Worm (Caenorhabditis elegans) whole organism, L1 larva: Measurements from ENCODE around the gene C48B4.13.

Experiments
- C04F5.9 ChIP-seq: sonication (generic microtip); optimal IDR thresholded peaks from 2 replicates; lab custom pipeline; 2016; ENCODE audit warnings: missing genetic modification characterization, missing compliant biosample characterization
- F16B12.6 ChIP-seq: fragments of 150-350 bp; optimal IDR thresholded peaks from 2 replicates; lab custom pipeline; 2014; ENCODE audit warnings: missing biosample characterization, missing genetic modification characterization
- Y116A8C.19 ChIP-seq: sonication (generic microtip); optimal IDR thresholded peaks from 2 replicates; lab custom pipeline; 2016; ENCODE audit warnings: missing compliant biosample characterization, missing genetic modification characterization, borderline replicate concordance
- aly-2 ChIP-seq: fragments of 150-350 bp; optimal IDR thresholded peaks from 2 replicates; lab custom pipeline; 2014; ENCODE audit warnings: missing biosample characterization, missing genetic modification characterization
- blmp-1 ChIP-seq: fragments of 150-350 bp; optimal IDR thresholded peaks from 2 replicates; lab custom pipeline; 2014; ENCODE audit warnings: missing biosample characterization, missing genetic modification characterization
- ceh-82 ChIP-seq, 3 experiments: fragments of 150-350 bp in 1 of 3; sonication (generic microtip) in 2 of 3; optimal IDR thresholded peaks; 2 replicates each; lab custom pipeline; 2014 to 2017; ENCODE audit warnings: missing biosample characterization in 3 of 3, missing genetic modification characterization in 3 of 3
- ces-1 ChIP-seq: fragments of 150-350 bp; optimal IDR thresholded peaks from 2 replicates; lab custom pipeline; 2014; ENCODE audit warnings: missing biosample characterization, missing genetic modification reagents, missing genetic modification characterization
- dpl-1 ChIP-seq, 3 experiments: fragments of 150-350 bp in 2 of 3; sonication (generic microtip) in 1 of 3; optimal IDR thresholded peaks; 2 replicates each; lab custom pipeline; 2014 to 2017; ENCODE audit warnings: missing biosample characterization in 3 of 3, missing genetic modification characterization in 3 of 3, missing genetic modification reagents in 3 of 3
- dsc-1 ChIP-seq: sonication (generic microtip); optimal IDR thresholded peaks from 2 replicates; lab custom pipeline; 2016; ENCODE audit warnings: mild to moderate bottlenecking, missing genetic modification characterization, missing compliant biosample characterization
- efl-1 ChIP-seq, 4 experiments: fragments of 150-350 bp; optimal IDR thresholded peaks in 3 of 4; peaks in 1 of 4; 1 replicate in 1 of 4; 2 replicates in 3 of 4; lab custom pipeline; 2014; ENCODE audit warnings: missing biosample characterization in 2 of 4, missing genetic modification characterization in 2 of 4, missing genetic modification reagents in 2 of 4
- efl-3 ChIP-seq: fragments of 200-800 bp; sonication (Bioruptor generic); optimal IDR thresholded peaks from 2 replicates; lab custom pipeline; 2018; ENCODE audit warnings: mild to moderate bottlenecking, missing genetic modification characterization, missing compliant biosample characterization
- egl-27 ChIP-seq, 2 experiments: fragments of 150-350 bp in 1 of 2; sonication (generic microtip); optimal IDR thresholded peaks; 3 replicates each; lab custom pipeline; 2017 to 2018; ENCODE audit warnings: missing biosample characterization in 2 of 2, missing genetic modification characterization in 2 of 2, missing genetic modification reagents in 2 of 2
- fkh-10 ChIP-seq: sonication (generic microtip); optimal IDR thresholded peaks from 2 replicates; lab custom pipeline; 2017; ENCODE audit warnings: missing biosample characterization, missing genetic modification reagents, missing genetic modification characterization
- fkh-8 ChIP-seq: sonication (generic microtip); optimal IDR thresholded peaks from 2 replicates; lab custom pipeline; 2016; ENCODE audit warnings: mild to moderate bottlenecking, missing genetic modification characterization, missing compliant biosample characterization
- grh-1 ChIP-seq: fragments of 200-800 bp; sonication (Bioruptor generic); IDR thresholded peaks from 2 replicates; pipeline ENCODE4 v1.3.6; 2022; ENCODE audit warnings: missing genetic modification reagents, missing genetic modification characterization, missing compliant biosample characterization
- hlh-17 ChIP-seq: fragments of 200-800 bp; sonication (Bioruptor generic); optimal IDR thresholded peaks from 2 replicates; lab custom pipeline; 2018; ENCODE audit warnings: missing genetic modification characterization, mild to moderate bottlenecking, missing compliant biosample characterization, moderate library complexity, borderline replicate concordance
- irx-1 ChIP-seq: sonication (generic microtip); optimal IDR thresholded peaks from 2 replicates; lab custom pipeline; 2016; ENCODE audit warnings: missing genetic modification characterization, missing compliant biosample characterization
- isw-1 ChIP-seq: fragments of 200-800 bp; sonication (Bioruptor generic); IDR thresholded peaks from 2 replicates; pipeline ENCODE4 v1.3.6; 2022; ENCODE audit warnings: missing genetic modification characterization, missing compliant biosample characterization
- jun-1 ChIP-seq: fragments of 150-350 bp; optimal IDR thresholded peaks from 2 replicates; lab custom pipeline; 2014; ENCODE audit warnings: missing biosample characterization, missing genetic modification reagents, missing genetic modification characterization
- lin-13 ChIP-seq: fragments of 150-350 bp; optimal IDR thresholded peaks from 2 replicates; lab custom pipeline; 2014; ENCODE audit warnings: missing biosample characterization, missing genetic modification reagents, missing genetic modification characterization
- lin-14 ChIP-seq: fragments of 200-800 bp; sonication (Bioruptor generic); optimal IDR thresholded peaks from 2 replicates; lab custom pipeline; 2018; ENCODE audit warnings: mild to moderate bottlenecking, missing genetic modification characterization, moderate library complexity, missing compliant biosample characterization
- lin-15B ChIP-seq: fragments of 150-350 bp; sonication (generic microtip); optimal IDR thresholded peaks from 3 replicates; lab custom pipeline; 2014; ENCODE audit warnings: missing biosample characterization, missing genetic modification characterization
- lin-39 ChIP-seq: fragments of 150-350 bp; optimal IDR thresholded peaks from 2 replicates; lab custom pipeline; 2014; ENCODE audit warnings: missing biosample characterization, missing genetic modification reagents, missing genetic modification characterization
- lir-3 ChIP-seq: sonication (generic microtip); optimal IDR thresholded peaks from 2 replicates; lab custom pipeline; 2016; ENCODE audit warnings: mild to moderate bottlenecking, missing genetic modification characterization, moderate library complexity, missing compliant biosample characterization; ENCODE audit not compliant: poor library complexity
- lsy-2 ChIP-seq, 2 experiments: fragments of 150-350 bp; optimal IDR thresholded peaks; 2 replicates each; lab custom pipeline; 2014; ENCODE audit warnings: missing biosample characterization in 2 of 2, missing genetic modification characterization in 2 of 2
- mdl-1 ChIP-seq, 2 experiments: fragments of 150-350 bp; optimal IDR thresholded peaks; 2 replicates each; lab custom pipeline; 2014 to 2017; ENCODE audit warnings: missing biosample characterization in 2 of 2, missing genetic modification characterization in 2 of 2, inconsistent platforms in 1 of 2
- mep-1 ChIP-seq: fragments of 150-350 bp; optimal IDR thresholded peaks from 2 replicates; lab custom pipeline; 2014; ENCODE audit warnings: missing biosample characterization, missing genetic modification characterization
- nhr-12 ChIP-seq: sonication (generic microtip); optimal IDR thresholded peaks from 2 replicates; lab custom pipeline; 2017; ENCODE audit warnings: missing biosample characterization, missing genetic modification characterization
- nhr-20 ChIP-seq: sonication (generic microtip); optimal IDR thresholded peaks from 2 replicates; lab custom pipeline; 2016; ENCODE audit warnings: mild to moderate bottlenecking, missing genetic modification characterization, missing compliant biosample characterization
- nhr-28 ChIP-seq: fragments of 150-350 bp; optimal IDR thresholded peaks from 2 replicates; lab custom pipeline; 2014; ENCODE audit warnings: missing biosample characterization, missing genetic modification characterization
- nhr-47 ChIP-seq: sonication (generic microtip); optimal IDR thresholded peaks from 2 replicates; lab custom pipeline; 2016; ENCODE audit warnings: mild to moderate bottlenecking, missing genetic modification characterization, moderate library complexity, missing compliant biosample characterization
- nhr-71 ChIP-seq: sonication (generic microtip); optimal IDR thresholded peaks from 2 replicates; lab custom pipeline; 2016; ENCODE audit warnings: mild to moderate bottlenecking, missing genetic modification characterization, moderate library complexity, missing compliant biosample characterization
- nhr-77 ChIP-seq: fragments of 150-350 bp; optimal IDR thresholded peaks from 2 replicates; lab custom pipeline; 2014; ENCODE audit warnings: missing biosample characterization, missing genetic modification characterization
- nhr-84 ChIP-seq: sonication (generic microtip); optimal IDR thresholded peaks from 2 replicates; lab custom pipeline; 2017; ENCODE audit warnings: missing biosample characterization, missing genetic modification characterization
- nhr-85 ChIP-seq: sonication (generic microtip); peaks from one replicate; lab custom pipeline; 2016; ENCODE audit warnings: missing genetic modification characterization, inconsistent platforms, missing compliant biosample characterization
- pag-3 ChIP-seq: sonication (generic microtip); optimal IDR thresholded peaks from 2 replicates; lab custom pipeline; 2017; ENCODE audit warnings: missing genetic modification characterization, mild to moderate bottlenecking, missing compliant biosample characterization, antibody characterized with exemption, borderline replicate concordance; ENCODE audit not compliant: insufficient read depth
- skn-1 ChIP-seq: fragments of 150-350 bp; optimal IDR thresholded peaks from 2 replicates; lab custom pipeline; 2014; ENCODE audit warnings: missing biosample characterization, missing genetic modification characterization
- snu-23 ChIP-seq: sonication (generic microtip); optimal IDR thresholded peaks from 2 replicates; lab custom pipeline; 2016; ENCODE audit warnings: missing genetic modification characterization, missing compliant biosample characterization
- swsn-7 ChIP-seq: sonication (generic microtip); optimal IDR thresholded peaks from 2 replicates; lab custom pipeline; 2016; ENCODE audit warnings: missing genetic modification characterization, missing compliant biosample characterization
- tbx-2 ChIP-seq: sonication (generic microtip); optimal IDR thresholded peaks from 2 replicates; lab custom pipeline; 2016; ENCODE audit warnings: missing genetic modification characterization, missing compliant biosample characterization
- unc-130 ChIP-seq: fragments of 150-350 bp; optimal IDR thresholded peaks from 2 replicates; lab custom pipeline; 2017; ENCODE audit warnings: missing biosample characterization, missing genetic modification characterization, inconsistent platforms
- unc-30 ChIP-seq: sonication (generic microtip); optimal IDR thresholded peaks from 2 replicates; lab custom pipeline; 2017; ENCODE audit warnings: missing biosample characterization, missing genetic modification characterization
- unc-86 ChIP-seq: sonication (generic microtip); optimal IDR thresholded peaks from 2 replicates; lab custom pipeline; 2016; ENCODE audit warnings: missing genetic modification characterization, missing compliant biosample characterization
- unc-98 ChIP-seq: fragments of 200-800 bp; sonication (Bioruptor generic); IDR thresholded peaks from 2 replicates; pipeline ENCODE4 v1.3.6; 2022; ENCODE audit warnings: missing genetic modification characterization, missing compliant biosample characterization
- vab-15 ChIP-seq: sonication (generic microtip); optimal IDR thresholded peaks from 2 replicates; lab custom pipeline; 2017; ENCODE audit warnings: missing genotype, mild to moderate bottlenecking, missing genetic modification characterization, missing compliant biosample characterization
- xbp-1 ChIP-seq: sonication (generic microtip); optimal IDR thresholded peaks from 2 replicates; lab custom pipeline; 2016; ENCODE audit warnings: missing genetic modification characterization, missing compliant biosample characterization
- zag-1 ChIP-seq: fragments of 150-350 bp; optimal IDR thresholded peaks from 2 replicates; lab custom pipeline; 2014; ENCODE audit warnings: missing biosample characterization, missing genetic modification characterization

The C48B4.13 gene

DNA sequence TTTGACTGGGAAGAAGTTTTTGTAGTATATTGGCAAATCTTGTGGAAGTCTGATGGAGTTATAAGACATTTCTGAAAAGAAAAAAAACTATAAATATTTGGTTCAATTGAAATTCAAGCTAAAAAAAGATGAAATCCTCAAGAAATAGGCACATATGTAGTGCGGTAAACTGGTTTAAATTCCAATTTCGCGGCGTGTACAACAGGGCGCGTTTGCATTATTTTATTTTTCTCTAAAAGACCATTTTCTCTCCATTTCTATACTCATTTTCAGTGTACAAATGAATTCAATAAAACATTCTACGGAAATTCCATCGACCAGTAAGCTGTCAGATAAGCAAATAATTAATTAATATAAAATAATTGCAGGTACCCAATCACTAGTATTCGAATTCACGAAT, 45.7 kb downstream of the C48B4.13 start, which contains the start of the genes pri-1 and F58A4.6 (continued):
- no peak for TF ChIP-seq hlh-17 (GFP tag; lab: Kevin White, UChicago)
- peak; percentile 7 for TF ChIP-seq blmp-1 (tag; lab: Kevin White, UChicago)
- TF ChIP-seq snu-23: peak; percentile 43
- peak; percentile 55 for TF ChIP-seq grh-1
- no peak for TF ChIP-seq egl-27 (tag; optimal IDR thresholded peaks at IDR 0.05; lab: Kevin White, UChicago)
- TF ChIP-seq lin-14: no peak
- no peak for TF ChIP-seq pag-3
- peak; percentile 32 for TF ChIP-seq nhr-71 (tag; lab: Kevin White, UChicago)

DNA sequence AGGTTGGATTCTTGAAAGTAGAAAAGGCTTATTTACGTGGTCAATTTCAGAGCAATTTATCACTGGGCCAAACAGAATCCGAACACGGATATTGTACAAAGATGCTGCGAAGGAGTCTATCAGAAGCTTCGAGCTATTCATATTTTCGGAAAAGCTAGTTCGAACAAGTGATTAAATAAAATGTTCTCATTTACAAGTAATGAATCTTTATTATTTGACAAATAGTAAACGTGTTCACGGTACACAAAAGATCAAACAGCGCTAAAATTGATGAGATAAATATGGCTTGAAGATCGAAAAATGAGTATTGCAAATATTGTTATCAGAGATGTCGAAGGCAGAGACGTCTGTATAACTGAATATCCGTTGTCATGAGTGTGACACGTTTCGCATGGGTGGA, 46.6 kb downstream of the C48B4.13 start:
- TF ChIP-seq ces-1 (GFP tag; lab: Kevin White, UChicago) (no peak), efl-3 (GFP tag; lab: Kevin White, UChicago) (no peak), fkh-10 (no peak), fkh-8 (tag; lab: Kevin White, UChicago) (no peak), lin-39 (tag; lab: Kevin White, UChicago) (no peak), lsy-2 (tag; optimal IDR thresholded peaks at IDR 0.05; lab: Kevin White, UChicago) (no peak), lin-13 (GFP tag; lab: Kevin White, UChicago) (no peak), nhr-77 (tag; lab: Kevin White, UChicago) (no peak), lin-14 (no peak), vab-15 (tag; lab: Kevin White, UChicago) (no peak), unc-86 (tag; lab: Kevin White, UChicago) (no peak), mdl-1 (tag; optimal IDR thresholded peaks at IDR 0.05; lab: Kevin White, UChicago) (no peak), unc-30 (no peak), irx-1 (tag; lab: Kevin White, UChicago) (no peak)

DNA sequence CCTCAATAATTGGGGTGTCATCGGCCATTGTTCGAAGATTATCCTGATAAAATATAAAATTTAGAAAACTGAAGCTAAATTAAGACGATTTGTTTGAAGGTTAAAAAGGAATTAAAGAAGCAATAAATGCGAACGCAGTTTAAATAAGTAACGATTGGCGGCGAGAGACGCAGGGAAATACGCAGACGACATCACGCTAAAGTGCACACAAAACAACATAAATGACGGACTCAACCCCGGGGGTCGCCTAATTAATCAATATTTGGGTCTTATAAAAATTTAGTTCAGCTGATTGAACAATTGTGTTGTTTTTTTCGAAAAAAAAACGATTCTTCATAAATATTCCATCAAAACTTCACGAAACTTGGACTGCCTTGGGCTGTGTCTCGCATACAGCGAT, 47.9 kb downstream of the C48B4.13 start, which contains the start of gene hcp-3:
Gene hcp-3, minus strand, starts transcription at position 45 of the 400 bp plus-strand sequence.
- TF ChIP-seq lsy-2 (tag; optimal IDR thresholded peaks at IDR 0.05; lab: Kevin White, UChicago) (peak; percentile 54 to 71), F16B12.6 (tag; lab: Kevin White, UChicago) (peak; percentile 91), skn-1 (tag; lab: Kevin White, UChicago) (peak; percentile 25), fkh-10 (no peak), Y116A8C.19 (tag; lab: Kevin White, UChicago) (no peak), grh-1 (no peak), dpl-1 (GFP tag; optimal IDR thresholded peaks at IDR 0.05; lab: Kevin White, UChicago) (peak; percentile 82 to 89 (median 83)), nhr-28 (tag; lab: Kevin White, UChicago) (no peak), efl-3 (GFP tag; lab: Kevin White, UChicago) (no peak), jun-1 (tag; lab: Kevin White, UChicago) (no peak), mdl-1 (tag; optimal IDR thresholded peaks at IDR 0.05; lab: Kevin White, UChicago) (peak in 1 of 2 experiments; percentile 56), tbx-2 (tag; lab: Kevin White, UChicago) (peak; percentile 51), swsn-7 (peak; percentile 54), blmp-1 (tag; lab: Kevin White, UChicago) (peak; percentile 50), lin-13 (GFP tag; lab: Kevin White, UChicago) (peak; percentile 30), efl-1 (optimal IDR thresholded peaks at IDR 0.05; lab: Kevin White, UChicago) (peak; percentile 68 to 86), efl-1 (GFP tag; optimal IDR thresholded peaks at IDR 0.05 in 1 of 2; lab: Kevin White, UChicago) (peak; percentile 88 to 98), aly-2 (tag; lab: Kevin White, UChicago) (no peak), nhr-84 (tag; lab: Kevin White, UChicago) (no peak), lir-3 (tag; lab: Kevin White, UChicago) (no peak), lin-15B (tag; lab: Kevin White, UChicago) (peak; percentile 8), unc-98 (GFP tag; lab: Robert Waterston, UW) (no peak), dsc-1 (tag; lab: Kevin White, UChicago) (peak; percentile 56), nhr-71 (tag; lab: Kevin White, UChicago) (peak; percentile 60), isw-1 (no peak), ceh-82 (tag; optimal IDR thresholded peaks at IDR 0.05; lab: Kevin White, UChicago) (peak in 1 of 3 experiments; percentile 62), zag-1 (tag; lab: Kevin White, UChicago) (no peak), fkh-8 (tag; lab: Kevin White, UChicago) (no peak), mep-1 (tag; lab: Kevin White, UChicago) (peak; percentile 43), unc-86 (tag; lab: Kevin White, UChicago) (peak; percentile 38), xbp-1 (tag; lab: Kevin White, UChicago) (peak; percentile 50), nhr-47 (tag; lab: Kevin White, UChicago) (peak; percentile 56), nhr-20 (peak; percentile 57), unc-130 (tag; lab: Kevin White, UChicago) (peak; percentile 68), lin-14 (peak; percentile 53), nhr-12 (no peak), irx-1 (tag; lab: Kevin White, UChicago) (peak; percentile 15), C04F5.9 (no peak), nhr-85 (tag; lab: Kevin White, UChicago) (no peak)
